Fruit fly (Drosophila melanogaster) whole organism, embryonic: ENCODE data around the gene qless.

ENCODE experiments used
- ATbp ChIP-seq: fragments of 200-800 bp; sonication (Bioruptor generic); optimal IDR thresholded peaks from 2 replicates; lab custom pipeline; 2017; ENCODE audit warnings: missing biosample characterization, mild to moderate bottlenecking, missing genetic modification characterization, missing genetic modification reagents
- CG11247 ChIP-seq: fragments of 200-800 bp; sonication (Bioruptor generic); IDR thresholded peaks from 2 replicates; pipeline ENCODE4 v1.3.6; 2022; ENCODE audit warnings: missing biosample characterization, missing genetic modification characterization
- CG12236 ChIP-seq: fragments of 200-800 bp; sonication (Bioruptor generic); optimal IDR thresholded peaks from 2 replicates; lab custom pipeline; 2016; ENCODE audit warnings: missing biosample characterization, missing genetic modification characterization
- CG13624 ChIP-seq: fragments of 200-800 bp; sonication (Bioruptor generic); optimal IDR thresholded peaks from 2 replicates; lab custom pipeline; 2016; ENCODE audit warnings: missing biosample characterization, missing genetic modification characterization
- CG14050 ChIP-seq: fragments of 200-800 bp; sonication (Bioruptor generic); IDR thresholded peaks from 3 replicates; pipeline ENCODE4 v1.3.6; 2022; ENCODE audit warnings: missing biosample characterization, missing genetic modification characterization
- CG14965 ChIP-seq: fragments of 200-800 bp; sonication (Bioruptor generic); optimal IDR thresholded peaks from 2 replicates; lab custom pipeline; 2016; ENCODE audit warnings: missing biosample characterization, missing genetic modification characterization, borderline replicate concordance
- CG17186 ChIP-seq: fragments of 200-800 bp; sonication (Bioruptor generic); optimal IDR thresholded peaks from 3 replicates; lab custom pipeline; 2017; ENCODE audit warnings: missing biosample characterization, missing genetic modification reagents, missing genetic modification characterization
- CG31365 ChIP-seq: fragments of 200-800 bp; sonication (Bioruptor generic); optimal IDR thresholded peaks from 2 replicates; lab custom pipeline; 2018; ENCODE audit warnings: missing biosample characterization, mild to moderate bottlenecking, missing genetic modification characterization
- CG3838 ChIP-seq: fragments of 200-800 bp; sonication (Bioruptor generic); optimal IDR thresholded peaks from 3 replicates; lab custom pipeline; 2016; ENCODE audit warnings: missing biosample characterization, missing genetic modification characterization
- CG4328 ChIP-seq: fragments of 200-800 bp; sonication (Bioruptor generic); optimal IDR thresholded peaks from 3 replicates; lab custom pipeline; 2017; ENCODE audit warnings: missing biosample characterization, missing genetic modification reagents, missing genetic modification characterization
- CG4854 ChIP-seq: fragments of 200-800 bp; sonication (Bioruptor generic); optimal IDR thresholded peaks from 2 replicates; lab custom pipeline; 2016; ENCODE audit warnings: missing biosample characterization, missing genetic modification characterization, inconsistent platforms
- CG7271 ChIP-seq: fragments of 200-800 bp; sonication (Bioruptor generic); optimal IDR thresholded peaks from 2 replicates; lab custom pipeline; 2018; ENCODE audit warnings: missing biosample characterization, mild to moderate bottlenecking, missing genetic modification characterization, moderate library complexity
- CG7372 ChIP-seq: fragments of 200-800 bp; sonication (Bioruptor generic); IDR thresholded peaks from 2 replicates; pipeline ENCODE4 v1.3.6; 2022; ENCODE audit warnings: missing biosample characterization, missing genetic modification characterization
- CG7963 ChIP-seq: fragments of 200-800 bp; sonication (Bioruptor generic); IDR thresholded peaks from 3 replicates; pipeline ENCODE4 v1.3.6; 2022; ENCODE audit warnings: missing biosample characterization, missing genetic modification characterization; ENCODE audit not compliant: partially characterized antibody
- CG8359 ChIP-seq: fragments of 200-800 bp; sonication (Bioruptor generic); optimal IDR thresholded peaks from 2 replicates; lab custom pipeline; 2017; ENCODE audit warnings: missing biosample characterization, mild to moderate bottlenecking, missing genetic modification characterization, borderline replicate concordance
- CG8388 ChIP-seq: fragments of 200-800 bp; sonication (Bioruptor generic); optimal IDR thresholded peaks from 2 replicates; lab custom pipeline; 2019; ENCODE audit warnings: missing biosample characterization, mild to moderate bottlenecking, missing genetic modification characterization, moderate library complexity
- CG9932 ChIP-seq: fragments of 200-800 bp; sonication (Bioruptor generic); IDR thresholded peaks from 2 replicates; pipeline ENCODE4 v1.3.6; 2022; ENCODE audit warnings: missing biosample characterization, missing genetic modification characterization
- D19A ChIP-seq: fragments of 200-800 bp; optimal IDR thresholded peaks from 3 replicates; lab custom pipeline; 2019; ENCODE audit warnings: missing biosample characterization, mild to moderate bottlenecking, missing genetic modification characterization, moderate library complexity
- Dip3 ChIP-seq: fragments of 200-800 bp; sonication (Bioruptor generic); optimal IDR thresholded peaks from 3 replicates; lab custom pipeline; 2016; ENCODE audit warnings: missing biosample characterization, missing genetic modification characterization
- Dll ChIP-seq: fragments of 200-800 bp; sonication (Bioruptor generic); IDR thresholded peaks from 4 replicates; pipeline ENCODE4 v1.3.6; 2022; ENCODE audit warnings: missing biosample characterization, missing genetic modification characterization; ENCODE audit not compliant: partially characterized antibody
- Doc3 ChIP-seq: fragments of 200-800 bp; sonication (Bioruptor generic); IDR thresholded peaks from 3 replicates; pipeline ENCODE4 v1.3.6; 2022; ENCODE audit warnings: missing biosample characterization, missing genetic modification characterization; ENCODE audit not compliant: partially characterized antibody
- Drgx ChIP-seq: fragments of 200-800 bp; sonication (Bioruptor generic); IDR thresholded peaks from 2 replicates; pipeline ENCODE4 v1.3.6; 2022; ENCODE audit warnings: missing biosample characterization, missing genetic modification characterization
- E2f2 ChIP-seq: fragments of 200-800 bp; sonication (Bioruptor generic); IDR thresholded peaks from 2 replicates; pipeline ENCODE4 v1.3.6; 2022; ENCODE audit warnings: missing biosample characterization, missing genetic modification characterization
- Ets65A ChIP-seq: fragments of 200-800 bp; sonication (Bioruptor generic); peaks from one replicate; lab custom pipeline; 2016; ENCODE audit warnings: missing biosample characterization, missing genetic modification characterization
- Gug ChIP-seq: fragments of 200-800 bp; sonication (Bioruptor generic); IDR thresholded peaks from 4 replicates; pipeline ENCODE4 v1.3.6; 2022; ENCODE audit warnings: missing biosample characterization, missing genetic modification characterization
- MTF-1 ChIP-seq: fragments of 200-800 bp; sonication (Bioruptor generic); optimal IDR thresholded peaks from 2 replicates; lab custom pipeline; 2018; ENCODE audit warnings: missing biosample characterization, mild to moderate bottlenecking, missing genetic modification characterization, borderline replicate concordance
- NC2α ChIP-seq: fragments of 200-800 bp; sonication (Bioruptor generic); optimal IDR thresholded peaks from 2 replicates; lab custom pipeline; 2016; ENCODE audit warnings: missing biosample characterization, missing genetic modification characterization
- Oaz ChIP-seq: fragments of 200-800 bp; sonication (Bioruptor generic); IDR thresholded peaks from 2 replicates; pipeline ENCODE4 v1.3.6; 2022; ENCODE audit warnings: missing biosample characterization, missing genetic modification characterization
- Optix ChIP-seq: fragments of 200-800 bp; sonication (Bioruptor generic); IDR thresholded peaks from 3 replicates; pipeline ENCODE4 v1.3.6; 2022; ENCODE audit warnings: missing biosample characterization, missing genetic modification characterization
- Taf1 ChIP-seq: fragments of 200-800 bp; sonication (Bioruptor generic); IDR thresholded peaks from 2 replicates; pipeline ENCODE4 v1.3.6; 2022; ENCODE audit warnings: missing biosample characterization, missing genetic modification characterization
- YL-1 ChIP-seq: fragments of 200-800 bp; sonication (Bioruptor generic); optimal IDR thresholded peaks from 3 replicates; lab custom pipeline; 2017; ENCODE audit warnings: missing biosample characterization, mild to moderate bottlenecking, missing genetic modification characterization
- ac ChIP-seq: fragments of 200-800 bp; sonication (Bioruptor generic); optimal IDR thresholded peaks from 3 replicates; lab custom pipeline; 2017; ENCODE audit warnings: missing biosample characterization, mild to moderate bottlenecking, missing genetic modification characterization
- aop ChIP-seq: fragments of 200-800 bp; sonication (Bioruptor generic); IDR thresholded peaks from 2 replicates; pipeline ENCODE4 v1.3.6; 2022; ENCODE audit warnings: missing biosample characterization, missing genetic modification characterization
- bab2 ChIP-seq: fragments of 200-800 bp; sonication (Bioruptor generic); optimal IDR thresholded peaks from 2 replicates; lab custom pipeline; 2016; ENCODE audit warnings: missing biosample characterization, missing genetic modification characterization
- cato ChIP-seq: fragments of 200-800 bp; sonication (Bioruptor generic); optimal IDR thresholded peaks from 2 replicates; lab custom pipeline; 2016; ENCODE audit warnings: missing biosample characterization, missing genetic modification characterization, borderline replicate concordance
- crp ChIP-seq, 2 experiments: fragments of 200-800 bp; sonication (Bioruptor generic); optimal IDR thresholded peaks; 2 replicates in 1 of 2; 3 replicates in 1 of 2; lab custom pipeline; 2017; ENCODE audit warnings: missing biosample characterization in 2 of 2, missing genetic modification characterization in 2 of 2, mild to moderate bottlenecking in 1 of 2, moderate library complexity in 1 of 2
- ewg ChIP-seq: fragments of 200-800 bp; sonication (Bioruptor generic); optimal IDR thresholded peaks from 3 replicates; lab custom pipeline; 2017; ENCODE audit warnings: mild to moderate bottlenecking, missing biosample characterization, missing genetic modification reagents, missing genetic modification characterization
- fd102C ChIP-seq: fragments of 200-800 bp; sonication (Bioruptor generic); optimal IDR thresholded peaks from 2 replicates; lab custom pipeline; 2018; ENCODE audit warnings: missing biosample characterization, mild to moderate bottlenecking, missing genetic modification characterization, moderate library complexity
- gsb ChIP-seq: fragments of 200-800 bp; sonication (Bioruptor generic); IDR thresholded peaks from 2 replicates; pipeline ENCODE4 v1.3.6; 2022; ENCODE audit warnings: missing biosample characterization, missing genetic modification characterization
- insv ChIP-seq, 2 experiments: fragments of 200-800 bp; sonication (Bioruptor generic); optimal IDR thresholded peaks; 3 replicates each; lab custom pipeline; 2016 to 2018; ENCODE audit warnings: missing biosample characterization in 2 of 2, missing genetic modification characterization in 2 of 2
- kni ChIP-seq: fragments of 200-800 bp; sonication (Bioruptor generic); optimal IDR thresholded peaks from 3 replicates; lab custom pipeline; 2017; ENCODE audit warnings: mild to moderate bottlenecking, missing biosample characterization, missing genetic modification reagents, missing genetic modification characterization
- nerfin-1 ChIP-seq: fragments of 200-800 bp; sonication (Bioruptor generic); optimal IDR thresholded peaks from 3 replicates; lab custom pipeline; 2019; ENCODE audit warnings: missing biosample characterization, mild to moderate bottlenecking, missing genetic modification characterization, moderate library complexity
- peb ChIP-seq: fragments of 200-800 bp; sonication (Bioruptor generic); IDR thresholded peaks from 2 replicates; pipeline ENCODE4 v1.3.6; 2022; ENCODE audit warnings: missing biosample characterization, missing genetic modification characterization
- repo ChIP-seq: fragments of 200-800 bp; sonication (Bioruptor generic); optimal IDR thresholded peaks from 2 replicates; lab custom pipeline; 2016; ENCODE audit warnings: missing biosample characterization, missing genetic modification characterization
- rib ChIP-seq: fragments of 200-800 bp; sonication (Bioruptor generic); IDR thresholded peaks from 2 replicates; pipeline ENCODE4 v1.3.6; 2022; ENCODE audit warnings: missing biosample characterization, missing genetic modification characterization
- shn ChIP-seq: fragments of 200-800 bp; sonication (Bioruptor generic); optimal IDR thresholded peaks from 3 replicates; lab custom pipeline; 2016; ENCODE audit warnings: missing biosample characterization, missing genetic modification characterization
- tio ChIP-seq: fragments of 200-800 bp; sonication (Bioruptor generic); optimal IDR thresholded peaks from 2 replicates; lab custom pipeline; 2017; ENCODE audit warnings: missing biosample characterization, missing genetic modification characterization, inconsistent platforms
- trh ChIP-seq: fragments of 200-800 bp; sonication (Bioruptor generic); optimal IDR thresholded peaks from 2 replicates; lab custom pipeline; 2016; ENCODE audit warnings: missing biosample characterization, missing genetic modification characterization
- usp ChIP-seq: fragments of >200 bp; optimal IDR thresholded peaks from 2 replicates; lab custom pipeline; 2017; ENCODE audit warnings: missing biosample characterization, missing genetic modification characterization

qless gene

DNA sequence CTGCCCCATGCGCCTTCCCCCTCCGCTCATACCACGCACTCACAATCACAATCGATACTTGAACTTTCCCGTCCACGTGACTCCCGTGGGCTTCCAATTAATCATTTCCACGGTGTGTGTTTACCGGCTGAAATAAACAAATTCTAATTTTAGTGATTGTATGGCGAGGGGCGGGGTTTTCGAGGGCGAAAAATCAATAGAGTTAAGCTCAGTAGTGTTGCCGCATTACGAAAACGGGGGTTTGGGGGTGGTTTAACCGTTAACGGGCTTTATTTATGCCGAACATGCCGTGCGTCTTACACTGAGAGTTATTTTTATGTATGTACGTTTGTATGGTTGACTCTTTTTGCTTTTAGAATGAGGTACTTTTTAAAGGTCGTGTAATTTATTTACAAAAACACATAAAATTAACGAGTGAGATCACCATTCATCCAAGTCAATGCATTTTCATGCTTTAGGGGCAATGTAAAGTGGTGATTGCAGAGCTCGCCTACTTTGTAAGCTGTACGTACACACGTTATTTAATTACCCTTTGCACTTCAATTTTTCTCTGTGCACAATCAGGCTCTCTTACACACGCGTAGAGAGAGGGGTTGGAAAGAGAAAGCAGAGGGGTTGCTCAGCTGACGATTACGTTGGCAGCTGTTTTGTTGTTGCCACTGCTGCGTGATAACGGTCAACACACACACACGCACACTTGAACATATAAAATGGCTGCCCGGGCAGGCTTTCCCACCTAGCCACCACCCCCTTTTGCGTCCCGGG is 30.1 kb downstream of the qless start (continued):
- TF ChIP-seq crp (GFP tag; optimal IDR thresholded peaks at IDR 0.05; lab: Kevin White, UChicago) = peak in 1 of 2 experiments; percentile 68
- no peak for TF ChIP-seq CG11247 (GFP tag; lab: Robert Waterston, UW)
- no peak for TF ChIP-seq CG7963 (GFP tag; lab: Robert Waterston, UW)
- TF ChIP-seq Optix (GFP tag; lab: Robert Waterston, UW) = no peak
- no peak for TF ChIP-seq CG9932 (GFP tag; lab: Robert Waterston, UW)
- TF ChIP-seq Gug (GFP tag; lab: Robert Waterston, UW) = peak; percentile 58; the same call in 3 of the 4 replicates
- no peak for TF ChIP-seq rib (GFP tag; lab: Robert Waterston, UW)
- no peak for TF ChIP-seq Doc3 (GFP tag; lab: Robert Waterston, UW)
- TF ChIP-seq CG17186 = peak; percentile 15
- peak; percentile 89 for TF ChIP-seq bab2 (GFP tag; lab: Kevin White, UChicago)
- no peak for TF ChIP-seq peb
- no peak for TF ChIP-seq tio (GFP tag; lab: Kevin White, UChicago)
- peak; percentile 45 for TF ChIP-seq NC2α (GFP tag; lab: Kevin White, UChicago)
- TF ChIP-seq Dll = no peak
- TF ChIP-seq YL-1 = peak; percentile 28
- peak; percentile 53 for TF ChIP-seq MTF-1
- no peak for TF ChIP-seq CG7372 (GFP tag; lab: Robert Waterston, UW)
- TF ChIP-seq Taf1 (GFP tag; lab: Robert Waterston, UW) = no peak
- peak in 1 of 2 experiments; percentile 40 for TF ChIP-seq insv (GFP tag; optimal IDR thresholded peaks at IDR 0.05; lab: Kevin White, UChicago)
- TF ChIP-seq CG12236 (GFP tag; lab: Kevin White, UChicago) = peak; percentile 55
- TF ChIP-seq Drgx (GFP tag; lab: Robert Waterston, UW) = no peak
- TF ChIP-seq CG8359 (GFP tag; lab: Kevin White, UChicago) = peak; percentile 64
- TF ChIP-seq CG14050 (GFP tag; lab: Robert Waterston, UW) = no peak
- TF ChIP-seq shn (GFP tag; lab: Kevin White, UChicago) = peak; percentile 85
- TF ChIP-seq repo = peak; percentile 76
- no peak for TF ChIP-seq gsb
- peak; percentile 98 for TF ChIP-seq Ets65A (GFP tag; lab: Kevin White, UChicago)
- TF ChIP-seq CG14965 (GFP tag; lab: Kevin White, UChicago) = no peak
- TF ChIP-seq CG31365 (tag; lab: Kevin White, UChicago) = peak; percentile 53
- peak; percentile 50 for TF ChIP-seq CG4854 (GFP tag; lab: Kevin White, UChicago)
- peak; percentile 89 for TF ChIP-seq CG13624 (GFP tag; lab: Kevin White, UChicago)
- TF ChIP-seq fd102C (GFP tag; lab: Kevin White, UChicago) = peak; percentile 32
- TF ChIP-seq CG7271 (tag; lab: Kevin White, UChicago) = no peak
- TF ChIP-seq Dip3 (GFP tag; lab: Kevin White, UChicago) = peak; percentile 74
- peak; percentile 77 for TF ChIP-seq ac (GFP tag; lab: Kevin White, UChicago)
- TF ChIP-seq cato = peak; percentile 53
- TF ChIP-seq ATbp = peak; percentile 80
- peak; percentile 82 for TF ChIP-seq CG8388 (GFP tag; lab: Kevin White, UChicago)
- TF ChIP-seq aop (GFP tag; lab: Robert Waterston, UW) = no peak
- peak; percentile 73 for TF ChIP-seq CG3838 (GFP tag; lab: Kevin White, UChicago)
- peak; percentile 83 for TF ChIP-seq D19A (tag; lab: Kevin White, UChicago)
- peak; percentile 85 for TF ChIP-seq ewg (GFP tag; lab: Kevin White, UChicago)
- peak; percentile 67 for TF ChIP-seq nerfin-1
- TF ChIP-seq Oaz (GFP tag; lab: Robert Waterston, UW) = no peak
- no peak for TF ChIP-seq E2f2 (GFP tag; lab: Robert Waterston, UW)
- TF ChIP-seq usp = no peak
- TF ChIP-seq trh = peak; percentile 41
- TF ChIP-seq kni (GFP tag; lab: Kevin White, UChicago) = peak; percentile 52
- TF ChIP-seq CG4328 (GFP tag; lab: Kevin White, UChicago) = peak; percentile 34
